Worm (Caenorhabditis elegans): Measurements from ENCODE around the gene fbxb-64.
"Not testable (repeated sequence)": the region's sequence is repeated elsewhere in the genome, so short reads cannot be mapped to it uniquely, and the experiment has no call there.

ce11 chrV:19317058-19317457, 4.0 kb downstream of the fbxb-64 start, which contains the start of gene srh-208:
- not testable (repeated sequence) for TF ChIP-seq hmg-1.1 (GFP tag; IDR thresholded peaks at IDR 0.05); unc-130 (GFP tag; optimal IDR thresholded peaks at IDR 0.05)
